Fruit fly (Drosophila melanogaster): ENCODE results near the gene lectin-21Cb.

lectin-21Cb gene

dm6 chr2L:597771-598170 lies 23.2 kb downstream of the lectin-21Cb start:
- no peak for TF ChIP-seq spab (GFP tag; optimal IDR thresholded peaks at IDR 0.05)
- no peak for TF ChIP-seq CG11762 (GFP tag; optimal IDR thresholded peaks at IDR 0.05; ENCODE audit: insufficient read depth)
- TF ChIP-seq achi (GFP tag; optimal IDR thresholded peaks at IDR 0.05) = no peak
- TF ChIP-seq CG11902 (GFP tag; optimal IDR thresholded peaks at IDR 0.05) = no peak
- TF ChIP-seq fkh (GFP tag; optimal IDR thresholded peaks at IDR 0.05) = no peak
- no peak for TF ChIP-seq CG3919 (GFP tag; optimal IDR thresholded peaks at IDR 0.05)
- no peak for TF ChIP-seq Eip75B (GFP tag; optimal IDR thresholded peaks at IDR 0.05)
- TF ChIP-seq Eip78C (GFP tag) = no peak
- no peak for TF ChIP-seq pdm3 (GFP tag; optimal IDR thresholded peaks at IDR 0.05)
- no peak for TF ChIP-seq Gug (GFP tag; IDR thresholded peaks at IDR 0.05)
- no peak for TF ChIP-seq topi (GFP tag; optimal IDR thresholded peaks at IDR 0.05)
- no peak for TF ChIP-seq CG8632 (GFP tag; optimal IDR thresholded peaks at IDR 0.05)
- TF ChIP-seq Ets21C (GFP tag; optimal IDR thresholded peaks at IDR 0.05) = no peak
- no peak for TF ChIP-seq Sox15 (GFP tag; optimal IDR thresholded peaks at IDR 0.05)
- TF ChIP-seq CG11294 (GFP tag; IDR thresholded peaks at IDR 0.05) = no peak
- TF ChIP-seq dsx (GFP tag; optimal IDR thresholded peaks at IDR 0.05; ENCODE audit: poor library complexity, severe bottlenecking) = no peak
- TF ChIP-seq CG34406 (GFP tag; optimal IDR thresholded peaks at IDR 0.05) = no peak

dm6 chr2L:594635-595384 lies 26.2 kb downstream of the lectin-21Cb start, which contains the start of gene Gsc:
Gsc (minus strand) TSS chr2L:594685.
- peak; percentile 30 for TF ChIP-seq CG7368 (GFP tag; optimal IDR thresholded peaks at IDR 0.05)
- peak; percentile 15 for TF ChIP-seq fkh (GFP tag; optimal IDR thresholded peaks at IDR 0.05)
- TF ChIP-seq esn (GFP tag; optimal IDR thresholded peaks at IDR 0.05) = no peak
- no peak for TF ChIP-seq net (GFP tag; optimal IDR thresholded peaks at IDR 0.05)
- no peak for TF ChIP-seq CG3919 (GFP tag; optimal IDR thresholded peaks at IDR 0.05)

dm6 chr2L:594048-594447 lies 27.0 kb downstream of the lectin-21Cb start:
- TF ChIP-seq CG16779 (tag; optimal IDR thresholded peaks at IDR 0.05) (no peak), CG34406 (GFP tag; optimal IDR thresholded peaks at IDR 0.05) (no peak), svp (GFP tag) (no peak), CG1621 (tag; optimal IDR thresholded peaks at IDR 0.05) (no peak)

- no peak for TF ChIP-seq CG8119 (GFP tag; IDR thresholded peaks at IDR 0.05)
- no peak for TF ChIP-seq CG3032 (tag; optimal IDR thresholded peaks at IDR 0.05)
- TF ChIP-seq Eip75B (GFP tag; optimal IDR thresholded peaks at IDR 0.05) = no peak
- no peak for TF ChIP-seq Sox102F (GFP tag; optimal IDR thresholded peaks at IDR 0.05)
- TF ChIP-seq CG6792 (GFP tag; optimal IDR thresholded peaks at IDR 0.05) = no peak
- TF ChIP-seq esn (GFP tag; optimal IDR thresholded peaks at IDR 0.05) = no peak
- TF ChIP-seq spab (GFP tag; optimal IDR thresholded peaks at IDR 0.05) = no peak
- TF ChIP-seq fkh (GFP tag; optimal IDR thresholded peaks at IDR 0.05) = peak; percentile 6
Measured at dm6 chr2L:591511-591910, 29.5 kb downstream of the lectin-21Cb start.

dm6 chr2L:585268-585667 lies 35.7 kb downstream of the lectin-21Cb start:
- no peak for TF ChIP-seq Blimp-1 (GFP tag; optimal IDR thresholded peaks at IDR 0.05)
- no peak for TF ChIP-seq CG15336 (GFP tag; IDR thresholded peaks at IDR 0.05)
- TF ChIP-seq fd85E (GFP tag; optimal IDR thresholded peaks at IDR 0.05) = no peak
- no peak for TF ChIP-seq cyc (GFP tag; optimal IDR thresholded peaks at IDR 0.05)
- no peak for TF ChIP-seq svp (GFP tag)
- TF ChIP-seq CG11902 (GFP tag; optimal IDR thresholded peaks at IDR 0.05) = no peak
- TF ChIP-seq CG9139 (GFP tag; optimal IDR thresholded peaks at IDR 0.05) = no peak
- no peak for TF ChIP-seq CG6808 (GFP tag; optimal IDR thresholded peaks at IDR 0.05)
- TF ChIP-seq net (GFP tag; optimal IDR thresholded peaks at IDR 0.05) = no peak
- no peak for TF ChIP-seq Eip93F (GFP tag; optimal IDR thresholded peaks at IDR 0.05)

Data from whole organism, prepupa.